Worm (Caenorhabditis elegans) whole organism, young adult: ENCODE measurements around the gene nasp-2.

Experiments
- Y56A3A.18 ChIP-seq: fragments of 200-800 bp; sonication (Bioruptor generic); IDR thresholded peaks from 2 replicates; pipeline ENCODE4 v1.3.6; 2022; ENCODE audit warnings: missing genetic modification reagents, missing genetic modification characterization, missing compliant biosample characterization
- mxl-1 ChIP-seq: sonication (generic microtip); optimal IDR thresholded peaks from 2 replicates; lab custom pipeline; 2016; ENCODE audit warnings: missing genetic modification characterization, missing compliant biosample characterization
- snpc-4 ChIP-seq, 5 experiments: fragments of 150-350 bp in 1 of 5; sonication (generic microtip) in 4 of 5; optimal IDR thresholded peaks; 2 replicates each; lab custom pipeline; 2014 to 2018; ENCODE audit warnings: missing genetic modification characterization in 5 of 5, missing biosample characterization in 3 of 5, antibody characterized with exemption in 2 of 5, mild to moderate bottlenecking in 2 of 5, missing compliant biosample characterization in 2 of 5, missing genotype in 2 of 5, moderate library complexity in 2 of 5, missing genetic modification reagents in 1 of 5
- tbp1 ChIP-seq: fragments of 200-800 bp; sonication (Bioruptor generic); optimal IDR thresholded peaks from 2 replicates; lab custom pipeline; 2018; ENCODE audit warnings: mild to moderate bottlenecking, missing genetic modification characterization, missing compliant biosample characterization
- zim-3 ChIP-seq: sonication (generic microtip); optimal IDR thresholded peaks from 2 replicates; lab custom pipeline; 2017; ENCODE audit warnings: mild to moderate bottlenecking, missing genetic modification characterization, moderate library complexity, missing compliant biosample characterization
- ztf-18 ChIP-seq: sonication (generic microtip); optimal IDR thresholded peaks from 2 replicates; lab custom pipeline; 2016; ENCODE audit warnings: missing genotype, mild to moderate bottlenecking, missing genetic modification characterization, missing compliant biosample characterization

ce11 chrV:13313045-13313623 lies 1.1 kb upstream of the nasp-2 start, which contains the start of gene C50B6.3:
- TF ChIP-seq mxl-1 (tag; lab: Kevin White, UChicago) (no peak), tbp1 (GFP tag; lab: Kevin White, UChicago) (no peak), Y56A3A.18 (GFP tag; lab: Robert Waterston, UW) (no peak), zim-3 (tag; lab: Kevin White, UChicago) (no peak), ztf-18 (no peak), snpc-4 (GFP tag; optimal IDR thresholded peaks at IDR 0.05; lab: Kevin White, UChicago) (no peak), snpc-4 (tag; optimal IDR thresholded peaks at IDR 0.05; lab: Kevin White, UChicago) (peak in 2 of 4 experiments; percentile 31 to 45)
